Fruit fly (Drosophila melanogaster) whole organism, embryonic: ENCODE data around the gene mTor.

Source experiments
- CG1832 ChIP-seq: fragments of 200-800 bp; sonication (Bioruptor generic); optimal IDR thresholded peaks from 2 replicates; lab custom pipeline; 2017; ENCODE audit warnings: missing biosample characterization, mild to moderate bottlenecking, missing genetic modification characterization, inconsistent platforms
- CG2129 ChIP-seq: fragments of 200-800 bp; sonication (Bioruptor generic); IDR thresholded peaks from 2 replicates; pipeline ENCODE4 v1.3.6; 2022; ENCODE audit warnings: missing biosample characterization, missing genetic modification characterization; ENCODE audit not compliant: partially characterized antibody
- CG31365 ChIP-seq: fragments of 200-800 bp; sonication (Bioruptor generic); optimal IDR thresholded peaks from 2 replicates; lab custom pipeline; 2018; ENCODE audit warnings: missing biosample characterization, mild to moderate bottlenecking, missing genetic modification characterization
- CG34376 ChIP-seq: fragments of 200-800 bp; sonication (Bioruptor generic); optimal IDR thresholded peaks from 2 replicates; lab custom pipeline; 2018; ENCODE audit warnings: missing biosample characterization, mild to moderate bottlenecking, missing genetic modification characterization
- CG5180 ChIP-seq: fragments of 200-800 bp; sonication (Bioruptor generic); optimal IDR thresholded peaks from 3 replicates; lab custom pipeline; 2017; ENCODE audit warnings: missing biosample characterization, missing genetic modification characterization, mild to moderate bottlenecking, moderate library complexity, missing genetic modification reagents
- Dfd ChIP-seq, 2 experiments: fragments of >200 bp; optimal IDR thresholded peaks; 2 replicates each; lab custom pipeline; 2017; ENCODE audit warnings: missing biosample characterization in 2 of 2, missing genetic modification characterization in 2 of 2
- Ssrp ChIP-seq: fragments of 200-800 bp; sonication (Bioruptor generic); optimal IDR thresholded peaks from 2 replicates; lab custom pipeline; 2018; ENCODE audit warnings: missing biosample characterization, mild to moderate bottlenecking, missing genetic modification characterization, moderate library complexity
- ap ChIP-seq: fragments of 200-800 bp; sonication (Bioruptor generic); IDR thresholded peaks from 2 replicates; pipeline ENCODE4 v1.3.6; 2022; ENCODE audit warnings: missing biosample characterization, missing genetic modification characterization
- bsh ChIP-seq, 2 experiments: fragments of 200-800 bp; sonication (Bioruptor generic); optimal IDR thresholded peaks; 2 replicates each; lab custom pipeline; 2017 to 2018; ENCODE audit warnings: mild to moderate bottlenecking in 2 of 2, missing biosample characterization in 2 of 2, missing genetic modification characterization in 2 of 2, moderate library complexity in 1 of 2

- TF ChIP-seq Ssrp (tag; lab: Kevin White, UChicago) = no peak
- no peak for TF ChIP-seq CG31365 (tag; lab: Kevin White, UChicago)
- TF ChIP-seq CG5180 = no peak
- no peak for TF ChIP-seq CG2129
- TF ChIP-seq bsh (GFP tag; optimal IDR thresholded peaks at IDR 0.05; lab: Kevin White, UChicago) = no peak
- TF ChIP-seq ap (GFP tag; lab: Robert Waterston, UW) = no peak
- no peak for TF ChIP-seq CG34376 (GFP tag; lab: Kevin White, UChicago)
- TF ChIP-seq Dfd (GFP tag; optimal IDR thresholded peaks at IDR 0.05; lab: Kevin White, UChicago) = no peak
- TF ChIP-seq CG1832 (GFP tag; lab: Kevin White, UChicago) = no peak
Observed at dm6 chr2L:13035687-13036185, 31.5 kb downstream of the mTor start.
